Worm (Caenorhabditis elegans) whole organism, L1 larva: ENCODE results near the gene math-39.

ENCODE experiments used
- nhr-28 ChIP-seq: fragments of 150-350 bp; optimal IDR thresholded peaks from 2 replicates; lab custom pipeline; 2014; ENCODE audit warnings: missing biosample characterization, missing genetic modification characterization
- tbx-2 ChIP-seq: sonication (generic microtip); optimal IDR thresholded peaks from 2 replicates; lab custom pipeline; 2016; ENCODE audit warnings: missing genetic modification characterization, missing compliant biosample characterization
- unc-62 ChIP-seq: fragments of 150-350 bp; optimal IDR thresholded peaks from 2 replicates; lab custom pipeline; 2014; ENCODE audit warnings: missing biosample characterization, missing genetic modification reagents, missing genetic modification characterization
- zag-1 ChIP-seq: fragments of 150-350 bp; optimal IDR thresholded peaks from 2 replicates; lab custom pipeline; 2014; ENCODE audit warnings: missing biosample characterization, missing genetic modification characterization
- ztf-4 ChIP-seq: fragments of 150-350 bp; optimal IDR thresholded peaks from 2 replicates; lab custom pipeline; 2014; ENCODE audit warnings: missing biosample characterization, missing genetic modification characterization

- TF ChIP-seq ztf-4 (tag; lab: Kevin White, UChicago) (no peak), unc-62 (GFP tag; lab: Kevin White, UChicago) (no peak), tbx-2 (tag; lab: Kevin White, UChicago) (no peak), zag-1 (tag; lab: Kevin White, UChicago) (no peak), nhr-28 (tag; lab: Kevin White, UChicago) (no peak)
Measured at ce11 chrII:1851716-1852115, 19.6 kb downstream of the math-39 start.
